Worm (Caenorhabditis elegans) whole organism, L1 larva: ENCODE measurements around the gene ZK666.2.

Source experiments
- dpl-1 ChIP-seq, 3 experiments: fragments of 150-350 bp in 2 of 3; sonication (generic microtip) in 1 of 3; optimal IDR thresholded peaks; 2 replicates each; lab custom pipeline; 2014 to 2017; ENCODE audit warnings: missing biosample characterization in 3 of 3, missing genetic modification characterization in 3 of 3, missing genetic modification reagents in 3 of 3
- fos-1 ChIP-seq: fragments of 150-350 bp; optimal IDR thresholded peaks from 2 replicates; lab custom pipeline; 2014; ENCODE audit warnings: missing biosample characterization, missing genetic modification characterization
- tbx-2 ChIP-seq: sonication (generic microtip); optimal IDR thresholded peaks from 2 replicates; lab custom pipeline; 2016; ENCODE audit warnings: missing genetic modification characterization, missing compliant biosample characterization

ce11 chrII:10435836-10436235 is 35.9 kb downstream of the ZK666.2 start, which contains the start of gene cut-4:
- TF ChIP-seq fos-1 (tag; lab: Kevin White, UChicago) (no peak), tbx-2 (tag; lab: Kevin White, UChicago) (no peak), dpl-1 (GFP tag; optimal IDR thresholded peaks at IDR 0.05; lab: Kevin White, UChicago) (no peak)
